Worm (Caenorhabditis elegans): ENCODE results near the gene cpt-4.

DNA sequence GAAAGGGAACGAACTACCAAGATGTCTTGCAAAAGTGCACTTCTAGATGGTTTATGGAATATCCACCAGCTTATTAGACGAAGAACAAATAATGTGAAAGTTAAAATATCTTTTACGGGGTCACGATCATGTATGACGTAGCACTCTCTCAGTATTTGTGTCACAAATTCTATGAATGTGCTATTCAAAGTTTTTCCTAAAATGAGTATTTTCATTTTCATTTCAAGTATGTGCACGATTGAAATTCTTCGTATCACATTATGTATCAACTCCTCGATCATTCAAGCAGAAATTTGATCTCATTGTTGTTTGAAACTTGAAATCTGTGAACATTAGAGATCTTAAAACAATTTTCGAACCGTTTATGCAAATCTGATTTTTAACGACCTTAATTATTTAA, 50.0 kb downstream of the cpt-4 start:
- TF ChIP-seq hlh-6 (tag; optimal IDR thresholded peaks at IDR 0.05) (no peak), fax-1 (tag; optimal IDR thresholded peaks at IDR 0.05) (no peak), nhr-11 (tag; optimal IDR thresholded peaks at IDR 0.05) (no peak), ceh-22 (tag; optimal IDR thresholded peaks at IDR 0.05) (no peak), fkh-6 (tag; optimal IDR thresholded peaks at IDR 0.05) (no peak), pha-4 (tag; optimal IDR thresholded peaks at IDR 0.05) (no peak), pha-2 (tag; optimal IDR thresholded peaks at IDR 0.05) (no peak), C08G9.2 (tag; optimal IDR thresholded peaks at IDR 0.05) (no peak), nfya-1 (tag; optimal IDR thresholded peaks at IDR 0.05) (no peak), K09A11.1 (tag; optimal IDR thresholded peaks at IDR 0.05; ENCODE audit: insufficient read depth) (no peak), unc-55 (GFP tag; optimal IDR thresholded peaks at IDR 0.05) (no peak), F13H6.1 (tag; optimal IDR thresholded peaks at IDR 0.05) (no peak)

Data from whole organism, late embryonic.